Worm (Caenorhabditis elegans) whole organism, mixed stage, embryonic: ENCODE measurements around the gene F31F7.2.

Experiments used
- M03D4.4 ChIP-seq: sonication (generic microtip); optimal IDR thresholded peaks from 2 replicates; lab custom pipeline; 2017; ENCODE audit warnings: mild to moderate bottlenecking, missing genetic modification characterization, missing compliant biosample characterization
- bed-3 ChIP-seq: fragments of 200-800 bp; sonication (Bioruptor generic); optimal IDR thresholded peaks from 3 replicates; lab custom pipeline; 2018; ENCODE audit warnings: mild to moderate bottlenecking, missing genetic modification characterization, moderate library complexity, missing compliant biosample characterization
- blmp-1 ChIP-seq: fragments of 150-350 bp; optimal IDR thresholded peaks from 2 replicates; lab custom pipeline; 2014; ENCODE audit warnings: missing biosample characterization, missing genetic modification characterization
- ceh-39 ChIP-seq: fragments of 150-350 bp; optimal IDR thresholded peaks from 2 replicates; lab custom pipeline; 2014; ENCODE audit warnings: missing biosample characterization, missing genetic modification characterization
- ceh-43 ChIP-seq: fragments of 200-800 bp; sonication (Bioruptor generic); optimal IDR thresholded peaks from 2 replicates; lab custom pipeline; 2018; ENCODE audit warnings: mild to moderate bottlenecking, missing genetic modification characterization, moderate library complexity, missing compliant biosample characterization
- ceh-83 ChIP-seq: fragments of 200-800 bp; sonication (Bioruptor generic); optimal IDR thresholded peaks from 2 replicates; lab custom pipeline; 2018; ENCODE audit warnings: mild to moderate bottlenecking, missing genetic modification characterization, missing compliant biosample characterization
- ces-1 ChIP-seq: fragments of 150-350 bp; optimal IDR thresholded peaks from 2 replicates; lab custom pipeline; 2014; ENCODE audit warnings: missing biosample characterization, missing genetic modification reagents, missing genetic modification characterization
- cnd-1 ChIP-seq: fragments of 200-800 bp; sonication (Bioruptor generic); optimal IDR thresholded peaks from 2 replicates; lab custom pipeline; 2018; ENCODE audit warnings: mild to moderate bottlenecking, missing genetic modification characterization, missing compliant biosample characterization
- elt-1 ChIP-seq: sonication (generic microtip); optimal IDR thresholded peaks from 2 replicates; lab custom pipeline; 2017; ENCODE audit warnings: missing genetic modification characterization, mild to moderate bottlenecking, missing compliant biosample characterization, antibody characterized with exemption, moderate library complexity, borderline replicate concordance; ENCODE audit not compliant: insufficient read depth
- elt-3 ChIP-seq: fragments of 150-350 bp; optimal IDR thresholded peaks from 2 replicates; lab custom pipeline; 2014; ENCODE audit warnings: missing biosample characterization, missing genetic modification characterization
- flh-1 ChIP-seq: fragments of 200-800 bp; sonication (Bioruptor generic); optimal IDR thresholded peaks from 2 replicates; lab custom pipeline; 2018; ENCODE audit warnings: mild to moderate bottlenecking, missing genetic modification characterization, moderate library complexity, missing compliant biosample characterization
- ham-2 ChIP-seq: fragments of 200-800 bp; sonication (Bioruptor generic); optimal IDR thresholded peaks from 2 replicates; lab custom pipeline; 2018; ENCODE audit warnings: mild to moderate bottlenecking, missing genetic modification characterization, missing compliant biosample characterization
- hlh-1 ChIP-seq: fragments of 150-350 bp; optimal IDR thresholded peaks from 2 replicates; lab custom pipeline; 2014; ENCODE audit warnings: missing biosample characterization, missing genetic modification reagents, missing genetic modification characterization
- lin-13 ChIP-seq: fragments of 150-350 bp; optimal IDR thresholded peaks from 2 replicates; lab custom pipeline; 2014; ENCODE audit warnings: missing biosample characterization, missing genetic modification characterization
- lin-32 ChIP-seq: fragments of 200-800 bp; sonication (Bioruptor generic); optimal IDR thresholded peaks from 2 replicates; lab custom pipeline; 2018; ENCODE audit warnings: mild to moderate bottlenecking, missing genetic modification characterization, missing compliant biosample characterization
- lsy-2 ChIP-seq: fragments of 150-350 bp; optimal IDR thresholded peaks from 2 replicates; lab custom pipeline; 2014; ENCODE audit warnings: missing biosample characterization, missing genetic modification characterization
- mep-1 ChIP-seq: fragments of 150-350 bp; optimal IDR thresholded peaks from 2 replicates; lab custom pipeline; 2017; ENCODE audit warnings: missing biosample characterization, missing genetic modification reagents, missing genetic modification characterization, inconsistent platforms
- mls-2 ChIP-seq: sonication (generic microtip); optimal IDR thresholded peaks from 2 replicates; lab custom pipeline; 2016; ENCODE audit warnings: mild to moderate bottlenecking, missing genetic modification characterization, moderate library complexity, missing compliant biosample characterization
- nhr-12 ChIP-seq: fragments of 150-350 bp; optimal IDR thresholded peaks from 2 replicates; lab custom pipeline; 2014; ENCODE audit warnings: missing biosample characterization, missing genetic modification characterization
- nhr-2 ChIP-seq: fragments of 150-350 bp; optimal IDR thresholded peaks from 2 replicates; lab custom pipeline; 2014; ENCODE audit warnings: missing biosample characterization, missing genetic modification characterization
- nhr-237 ChIP-seq: fragments of 150-350 bp; optimal IDR thresholded peaks from 2 replicates; lab custom pipeline; 2014; ENCODE audit warnings: missing biosample characterization, missing genetic modification characterization
- pha-4 ChIP-seq: fragments of 150-350 bp; optimal IDR thresholded peaks from 2 replicates; lab custom pipeline; 2018; ENCODE audit warnings: missing biosample characterization, missing genetic modification reagents, missing genetic modification characterization
- sem-2 ChIP-seq: fragments of 200-800 bp; sonication (Bioruptor generic); optimal IDR thresholded peaks from 2 replicates; lab custom pipeline; 2018; ENCODE audit warnings: mild to moderate bottlenecking, missing genetic modification characterization, missing compliant biosample characterization
- snpc-4 ChIP-seq: fragments of 150-350 bp; optimal IDR thresholded peaks from 2 replicates; lab custom pipeline; 2014; ENCODE audit warnings: missing biosample characterization, missing genetic modification characterization
- sptf-1 ChIP-seq: sonication (generic microtip); optimal IDR thresholded peaks from 2 replicates; lab custom pipeline; 2017; ENCODE audit warnings: mild to moderate bottlenecking, missing genetic modification characterization, moderate library complexity, missing compliant biosample characterization
- tbx-8 ChIP-seq: fragments of 200-800 bp; sonication (Bioruptor generic); optimal IDR thresholded peaks from 2 replicates; lab custom pipeline; 2018; ENCODE audit warnings: mild to moderate bottlenecking, missing genetic modification characterization, moderate library complexity, missing compliant biosample characterization
- unc-120 ChIP-seq: sonication (generic microtip); optimal IDR thresholded peaks from 2 replicates; lab custom pipeline; 2017; ENCODE audit warnings: missing genetic modification characterization, missing compliant biosample characterization; ENCODE audit not compliant: poor library complexity, severe bottlenecking
- unc-39 ChIP-seq: fragments of 150-350 bp; optimal IDR thresholded peaks from 2 replicates; lab custom pipeline; 2014; ENCODE audit warnings: missing biosample characterization, missing genetic modification characterization
- unc-62 ChIP-seq: fragments of 150-350 bp; optimal IDR thresholded peaks from 2 replicates; lab custom pipeline; 2014; ENCODE audit warnings: missing biosample characterization, missing genetic modification reagents, missing genetic modification characterization
- zip-8 ChIP-seq: fragments of 150-350 bp; optimal IDR thresholded peaks from 2 replicates; lab custom pipeline; 2014; ENCODE audit warnings: missing biosample characterization, missing genetic modification characterization

F31F7.2 gene

DNA sequence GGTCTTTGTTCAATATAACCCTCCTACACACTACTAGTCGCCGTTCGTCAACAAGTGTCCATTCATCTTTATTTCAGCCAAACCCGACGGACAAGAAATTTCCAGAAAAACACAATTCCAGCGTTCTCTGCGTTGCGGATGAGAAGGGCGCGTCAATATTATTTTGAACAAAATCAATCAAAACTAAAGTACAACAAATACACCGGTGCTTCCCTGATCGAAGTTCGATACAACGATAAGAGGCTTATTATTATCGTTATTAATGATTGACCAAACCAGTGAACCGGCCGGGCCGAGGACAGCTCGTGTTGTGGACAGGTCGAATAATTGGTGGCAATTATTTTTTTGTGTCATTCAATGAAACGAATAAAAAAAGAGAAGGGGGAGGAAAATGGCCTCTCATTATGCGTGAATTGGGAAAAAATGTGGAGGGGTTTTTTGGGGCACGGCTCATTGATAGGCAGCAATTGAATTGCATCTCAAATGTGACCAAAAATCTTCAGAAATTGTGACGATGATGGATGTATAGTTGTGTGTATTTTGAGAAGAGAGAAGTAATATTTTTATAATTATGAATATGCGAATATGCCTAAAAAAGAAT is 39.9 kb upstream of the F31F7.2 start:
- TF ChIP-seq mep-1 (tag; lab: Kevin White, UChicago), result no peak
- no peak for TF ChIP-seq pha-4 (tag; lab: Kevin White, UChicago)
- TF ChIP-seq snpc-4 (tag; lab: Kevin White, UChicago), result no peak
- TF ChIP-seq tbx-8 (GFP tag; lab: Kevin White, UChicago), result no peak
- no peak for TF ChIP-seq unc-120 (tag; lab: Kevin White, UChicago)
- no peak for TF ChIP-seq nhr-237 (tag; lab: Kevin White, UChicago)
- TF ChIP-seq elt-3, result no peak
- no peak for TF ChIP-seq M03D4.4 (tag; lab: Kevin White, UChicago)
- TF ChIP-seq lsy-2 (tag; lab: Kevin White, UChicago), result no peak
- no peak for TF ChIP-seq zip-8 (tag; lab: Kevin White, UChicago)
- peak; percentile 15 for TF ChIP-seq nhr-2 (tag; lab: Kevin White, UChicago)
- TF ChIP-seq ceh-83 (GFP tag; lab: Kevin White, UChicago), result no peak
- no peak for TF ChIP-seq blmp-1 (tag; lab: Kevin White, UChicago)
- no peak for TF ChIP-seq ham-2 (GFP tag; lab: Kevin White, UChicago)
- peak; percentile 35 for TF ChIP-seq mls-2 (tag; lab: Kevin White, UChicago)
- no peak for TF ChIP-seq bed-3 (GFP tag; lab: Kevin White, UChicago)
- no peak for TF ChIP-seq nhr-12 (tag; lab: Kevin White, UChicago)
- no peak for TF ChIP-seq elt-1
- TF ChIP-seq flh-1 (GFP tag; lab: Kevin White, UChicago), result no peak
- peak; percentile 69 for TF ChIP-seq ceh-43
- TF ChIP-seq hlh-1 (tag; lab: Kevin White, UChicago), result no peak
- no peak for TF ChIP-seq lin-32 (GFP tag; lab: Kevin White, UChicago)
- TF ChIP-seq ceh-39 (tag; lab: Kevin White, UChicago), result no peak
- no peak for TF ChIP-seq unc-62 (GFP tag; lab: Kevin White, UChicago)
- TF ChIP-seq lin-13, result no peak
- TF ChIP-seq unc-39 (tag; lab: Kevin White, UChicago), result no peak

DNA sequence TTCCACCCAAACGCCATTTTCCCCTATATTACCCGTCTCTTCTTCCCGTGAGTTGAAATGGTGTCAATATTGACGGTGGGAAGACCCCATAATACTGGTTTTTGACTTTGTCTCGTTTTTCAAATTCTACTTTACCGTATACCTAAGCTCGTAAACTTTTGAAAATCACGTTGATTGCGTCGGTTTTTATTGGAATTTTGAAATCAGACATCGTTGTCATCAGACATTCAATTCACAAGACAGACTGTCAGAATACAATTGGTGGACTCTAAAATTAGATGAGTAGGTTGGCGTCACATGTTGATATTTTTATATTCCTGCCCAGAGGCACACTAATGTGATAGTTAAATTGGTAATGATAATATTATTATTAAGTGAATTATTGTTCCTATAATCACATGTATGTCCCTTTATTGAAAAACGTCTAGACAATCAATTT is 38.7 kb upstream of the F31F7.2 start:
- TF ChIP-seq nhr-2 (tag; lab: Kevin White, UChicago) (no peak), nhr-12 (tag; lab: Kevin White, UChicago) (no peak), sem-2 (GFP tag; lab: Kevin White, UChicago) (no peak), snpc-4 (tag; lab: Kevin White, UChicago) (no peak), ceh-83 (GFP tag; lab: Kevin White, UChicago) (no peak)

DNA sequence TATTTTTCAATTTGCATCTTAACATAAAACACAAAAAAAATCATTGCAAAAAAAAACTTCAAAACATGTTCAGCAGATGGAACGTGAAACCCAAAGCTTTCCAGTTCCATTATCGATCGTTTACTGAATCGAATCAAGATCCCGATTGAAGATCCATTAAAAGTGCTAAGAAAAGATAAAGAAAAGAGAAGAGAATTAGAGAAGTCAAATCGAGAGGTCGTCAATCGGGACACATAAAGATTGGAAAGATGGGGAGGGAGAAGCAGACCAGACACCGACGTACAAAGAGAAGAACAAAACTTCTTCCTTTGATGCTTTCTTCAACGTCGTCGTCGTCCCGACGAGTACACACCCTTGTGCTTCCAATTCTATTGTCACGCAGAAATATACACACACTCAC is 37.8 kb upstream of the F31F7.2 start:
- TF ChIP-seq elt-1, result peak; percentile 87
- no peak for TF ChIP-seq lsy-2 (tag; lab: Kevin White, UChicago)
- TF ChIP-seq ces-1 (GFP tag; lab: Kevin White, UChicago), result peak; percentile 35
- no peak for TF ChIP-seq hlh-1 (tag; lab: Kevin White, UChicago)
- TF ChIP-seq, all 35 proteins: peak for 2

DNA sequence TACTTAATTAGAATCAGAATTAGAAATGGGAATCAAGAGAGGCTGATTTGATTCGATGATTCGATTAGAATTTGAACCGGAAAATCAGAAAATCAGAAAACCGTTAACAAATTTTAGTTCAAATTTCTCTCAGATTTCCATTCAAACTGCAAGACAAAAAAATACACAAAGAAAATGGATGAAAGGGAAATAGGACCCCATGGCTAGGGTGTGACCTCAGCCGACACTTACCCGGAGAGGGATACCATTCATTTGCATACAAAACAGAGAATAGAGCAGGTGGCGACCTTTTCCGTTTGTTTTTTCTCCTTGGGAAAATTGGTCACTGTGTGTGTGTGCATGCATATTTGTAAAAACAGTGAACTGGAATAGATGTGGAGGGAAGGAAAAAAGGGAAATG is 36.7 kb upstream of the F31F7.2 start:
- TF ChIP-seq mls-2 (tag; lab: Kevin White, UChicago) (no peak), ces-1 (GFP tag; lab: Kevin White, UChicago) (peak; percentile 46), ham-2 (GFP tag; lab: Kevin White, UChicago) (no peak), nhr-2 (tag; lab: Kevin White, UChicago) (peak; percentile 95), cnd-1 (tag; lab: Kevin White, UChicago) (peak; percentile 19)
- TF ChIP-seq, all 35 proteins: peak for 3

DNA sequence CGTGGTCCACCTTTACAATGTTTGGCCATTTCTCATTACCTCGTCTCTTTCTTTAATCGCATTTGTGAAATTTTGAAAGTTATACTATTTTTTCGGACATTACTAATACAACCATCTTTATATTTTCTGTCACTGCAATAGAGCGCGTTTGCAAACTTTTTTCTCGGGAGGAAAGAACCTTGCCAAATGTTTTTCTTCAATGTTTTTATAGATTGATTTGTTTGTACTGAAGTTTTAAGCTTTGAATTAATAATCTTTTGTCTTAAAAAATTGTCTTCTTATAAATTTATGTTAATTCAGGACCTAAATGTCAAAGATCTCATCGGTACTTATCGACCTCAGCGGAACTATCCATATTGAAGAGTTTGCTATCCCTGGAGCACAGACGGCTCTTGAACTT is 35.8 kb upstream of the F31F7.2 start, which contains the start of gene K08B12.3:
K08B12.3 (plus strand) TSS at position 301 of the 400 bp plus-strand sequence.
- TF ChIP-seq nhr-237 (tag; lab: Kevin White, UChicago) (no peak), blmp-1 (tag; lab: Kevin White, UChicago) (no peak), ham-2 (GFP tag; lab: Kevin White, UChicago) (no peak), nhr-12 (tag; lab: Kevin White, UChicago) (no peak), lin-13 (no peak), bed-3 (GFP tag; lab: Kevin White, UChicago) (no peak), M03D4.4 (tag; lab: Kevin White, UChicago) (no peak), unc-62 (GFP tag; lab: Kevin White, UChicago) (no peak), ces-1 (GFP tag; lab: Kevin White, UChicago) (no peak), cnd-1 (tag; lab: Kevin White, UChicago) (no peak), sptf-1 (no peak)
